Worm (Caenorhabditis elegans) whole organism, dauer: ENCODE results near the gene C28G1.10.

ENCODE experiments used
- unc-62 ChIP-seq: sonication (generic microtip); optimal IDR thresholded peaks from 2 replicates; lab custom pipeline; 2017; ENCODE audit warnings: missing biosample characterization, missing genetic modification reagents, missing genetic modification characterization

Gene C28G1.10

DNA sequence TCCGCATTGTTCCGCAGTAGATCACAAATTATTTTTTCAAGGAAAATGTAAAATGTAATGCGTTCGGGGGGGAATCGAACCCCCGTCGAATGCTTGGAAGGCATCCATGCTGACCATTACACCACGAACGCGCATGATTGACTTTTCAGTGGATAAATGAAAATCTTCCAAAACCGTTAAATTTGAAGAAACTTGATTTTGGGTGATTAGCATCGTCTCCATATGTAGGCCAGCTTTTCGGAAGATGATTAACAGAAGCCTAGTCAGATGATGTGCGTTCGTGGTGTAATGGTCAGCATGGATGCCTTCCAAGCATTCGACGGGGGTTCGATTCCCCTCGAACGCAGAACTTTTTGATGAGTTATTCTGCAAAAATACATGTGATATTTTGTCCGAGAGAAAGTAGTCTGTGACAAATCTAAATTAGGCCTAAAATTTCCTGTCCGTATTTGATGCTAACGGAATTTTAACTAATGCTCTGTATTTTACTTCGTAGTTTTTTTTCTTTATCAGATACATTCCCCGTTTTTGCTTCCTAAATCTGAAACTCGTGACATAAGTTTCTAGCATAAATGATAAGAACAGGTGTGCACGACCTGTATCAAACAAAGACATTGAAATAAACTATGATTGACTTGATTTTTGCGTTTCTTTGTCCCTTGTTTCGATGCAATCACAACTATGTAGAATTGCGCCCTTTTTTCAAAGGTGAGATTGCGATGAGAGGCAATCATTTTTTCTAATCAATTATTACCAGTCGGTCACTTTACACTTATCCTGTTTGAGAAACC lies at the start of gene C28G1.10:
C28G1.10 (plus strand) TSS at position 676 of the 791 bp plus-strand sequence.
- no peak for TF ChIP-seq unc-62 (GFP tag; lab: Kevin White, UChicago)

DNA sequence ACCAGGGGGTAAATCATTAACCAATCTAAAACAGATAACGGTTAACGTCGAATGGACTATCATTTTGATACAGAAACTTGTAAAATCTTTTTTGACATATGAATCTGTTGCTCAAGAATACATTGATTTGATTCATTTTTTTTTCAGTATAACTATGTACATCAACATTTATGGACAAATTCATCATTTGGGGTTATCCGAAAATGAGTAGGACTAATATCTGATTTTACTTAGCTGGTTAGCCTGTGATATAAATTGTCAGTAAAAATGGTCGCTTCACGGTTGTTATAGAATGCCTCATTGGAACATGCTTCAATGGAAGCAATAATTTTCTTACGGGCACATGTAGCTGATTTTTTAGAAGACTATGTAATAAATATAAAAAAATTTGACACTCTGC lies 49.3 kb upstream of the C28G1.10 start:
- TF ChIP-seq unc-62 (GFP tag; lab: Kevin White, UChicago): no peak

DNA sequence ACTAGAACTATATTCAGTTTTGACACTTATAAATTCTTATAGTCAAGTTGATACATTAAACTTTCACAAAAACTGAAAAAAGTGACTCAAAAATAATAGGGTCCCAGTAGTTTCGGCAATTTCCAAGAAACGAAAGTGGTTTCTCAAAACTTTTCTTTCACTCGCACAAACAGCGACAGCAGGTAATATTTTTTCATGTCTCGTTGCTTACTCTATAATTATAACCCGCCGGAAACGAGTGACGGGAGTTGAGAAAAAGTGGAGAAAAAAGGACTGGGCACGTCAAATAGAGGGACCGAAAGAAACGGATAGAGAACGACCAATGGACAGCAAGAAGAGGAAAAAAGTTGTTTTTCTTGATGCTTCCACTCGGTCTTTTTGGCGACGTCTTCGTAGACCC lies 47.0 kb upstream of the C28G1.10 start:
- TF ChIP-seq unc-62 (GFP tag; lab: Kevin White, UChicago): no peak

DNA sequence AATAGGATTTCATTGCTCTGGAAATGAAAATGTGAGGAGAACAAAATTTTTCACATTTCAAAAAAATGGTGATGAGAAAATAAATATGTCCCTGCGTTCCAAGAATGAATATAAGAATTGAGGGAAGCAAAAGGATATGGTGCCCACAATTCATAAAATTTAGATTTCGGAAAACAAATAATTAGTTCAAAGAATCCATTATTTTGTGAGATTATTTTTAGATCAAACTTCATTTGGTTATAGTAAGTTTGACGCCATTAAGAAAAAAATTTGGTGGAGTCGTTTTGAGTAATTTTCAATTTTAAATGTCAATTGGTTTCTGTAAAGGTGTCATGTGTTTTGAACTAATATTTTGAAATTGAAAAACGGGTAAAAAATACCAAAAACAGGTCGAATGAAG lies 46.6 kb upstream of the C28G1.10 start:
- TF ChIP-seq unc-62 (GFP tag; lab: Kevin White, UChicago): no peak

DNA sequence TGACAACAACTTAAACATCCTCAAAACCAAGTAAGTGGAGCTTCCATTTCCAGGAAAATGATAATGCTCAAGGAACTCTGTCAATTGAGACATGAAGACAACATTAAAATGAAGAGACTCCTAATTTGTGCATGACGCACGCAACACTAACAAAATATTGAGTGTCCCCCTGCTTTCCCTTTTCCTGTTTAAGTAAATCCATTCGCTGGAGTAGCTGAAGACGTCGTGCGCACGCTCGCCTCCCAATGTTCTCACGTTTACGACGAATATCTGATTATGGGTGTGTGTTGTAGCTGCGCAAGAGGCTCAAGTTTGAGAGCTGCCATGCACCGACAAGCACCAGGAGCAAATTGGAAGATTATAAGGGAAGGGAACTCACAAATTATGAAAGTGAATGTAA lies 45.9 kb upstream of the C28G1.10 start:
- TF ChIP-seq unc-62 (GFP tag; lab: Kevin White, UChicago): no peak

DNA sequence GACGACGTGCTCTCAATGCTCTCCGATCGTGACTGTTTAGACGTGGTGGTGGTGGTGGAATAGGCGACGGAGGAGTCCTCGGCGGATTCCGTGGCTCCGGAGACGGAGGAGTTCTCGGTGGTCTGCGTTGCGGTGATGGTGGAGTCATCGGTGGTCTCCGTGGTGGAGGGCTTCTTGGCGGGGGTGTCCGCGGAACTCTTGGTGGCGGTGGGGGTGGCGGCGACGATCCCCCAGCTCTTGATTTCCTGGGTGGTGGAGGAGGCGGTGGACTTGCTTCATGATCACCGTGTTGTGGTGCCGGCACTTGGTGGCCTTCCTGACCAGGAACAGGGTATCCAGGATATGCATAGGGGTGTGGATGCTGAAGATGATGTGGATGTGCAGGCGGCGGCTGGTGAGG lies 41.4 kb upstream of the C28G1.10 start:
- TF ChIP-seq unc-62 (GFP tag; lab: Kevin White, UChicago): no peak

DNA sequence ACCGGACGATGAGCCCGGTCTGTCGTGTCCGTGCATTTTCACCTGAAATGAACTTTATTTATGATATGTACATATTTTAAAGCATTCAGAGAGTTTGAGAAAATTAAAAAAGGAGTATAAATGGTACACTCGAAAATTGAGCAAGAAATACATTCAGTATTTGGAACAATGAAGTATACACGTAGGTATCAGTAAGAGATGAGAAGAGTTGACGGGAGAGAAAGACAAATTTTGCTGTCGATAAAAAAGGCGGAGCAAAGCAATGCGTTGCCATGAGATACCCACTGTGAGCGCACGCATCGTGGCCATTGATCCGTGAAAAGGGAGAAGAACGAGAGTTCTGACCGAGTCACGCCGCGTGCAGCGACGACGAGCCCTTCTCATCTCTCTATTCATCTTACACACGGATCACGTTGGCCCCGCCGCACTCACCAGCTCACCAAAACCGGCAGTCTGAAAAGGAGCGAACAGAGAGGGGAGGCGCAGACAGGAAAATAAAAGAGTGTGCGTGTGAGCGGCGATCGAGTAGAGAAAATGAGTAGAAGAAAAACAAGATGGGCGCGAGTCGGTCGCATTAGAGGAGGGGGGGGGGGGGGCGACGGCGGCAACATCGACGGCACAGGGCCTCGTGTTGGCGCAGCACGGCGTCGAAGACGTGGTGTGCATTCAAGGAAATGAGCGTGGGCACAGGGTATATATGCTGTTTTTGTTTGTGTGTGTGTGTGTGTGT lies 40.7 kb upstream of the C28G1.10 start, which contains the start of gene R04E5.8:
R04E5.8 (minus strand) TSS at position 51 of the 730 bp plus-strand sequence.
- TF ChIP-seq unc-62 (GFP tag; lab: Kevin White, UChicago): no peak

DNA sequence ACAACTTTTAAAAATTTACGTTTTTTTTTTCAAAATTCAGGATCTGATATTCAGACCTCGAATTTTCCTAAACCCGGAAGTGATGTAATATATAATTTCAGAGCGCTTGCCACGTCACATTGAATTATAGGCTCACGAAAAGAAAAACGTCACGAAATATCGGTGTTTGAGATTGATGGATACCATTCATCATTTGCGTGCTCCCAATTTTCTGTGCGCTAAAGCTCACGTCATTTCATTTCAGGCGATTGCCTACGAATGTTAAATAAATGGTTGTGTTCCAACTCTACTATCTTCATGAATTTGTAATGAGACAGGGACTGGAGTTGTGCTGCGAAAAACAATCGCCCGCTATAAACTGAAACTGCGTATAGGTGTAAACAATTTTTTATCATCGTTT lies 38.2 kb upstream of the C28G1.10 start:
- no peak for TF ChIP-seq unc-62 (GFP tag; lab: Kevin White, UChicago)

DNA sequence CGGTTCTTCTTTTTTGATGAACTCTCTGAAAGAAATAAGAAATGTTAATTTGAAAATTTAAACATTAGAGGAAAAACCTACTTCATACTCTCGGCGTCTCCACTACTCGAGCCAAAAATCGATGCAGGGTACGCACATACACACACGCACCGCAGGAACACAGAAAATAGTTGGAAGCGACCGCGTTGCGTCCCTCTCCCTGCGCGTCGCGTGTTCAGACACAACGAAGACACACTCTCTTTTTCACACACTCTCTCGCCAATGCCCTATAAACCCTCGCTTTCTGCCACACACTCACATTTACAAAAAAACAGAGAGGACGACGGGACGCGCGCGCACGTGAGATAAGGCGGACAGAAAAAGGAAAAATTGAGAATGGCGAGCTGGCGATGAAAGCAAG lies 36.0 kb upstream of the C28G1.10 start, which contains the start of gene R04E5.9:
R04E5.9 (minus strand) TSS at position 235 of the 400 bp plus-strand sequence.
- TF ChIP-seq unc-62 (GFP tag; lab: Kevin White, UChicago): no peak

DNA sequence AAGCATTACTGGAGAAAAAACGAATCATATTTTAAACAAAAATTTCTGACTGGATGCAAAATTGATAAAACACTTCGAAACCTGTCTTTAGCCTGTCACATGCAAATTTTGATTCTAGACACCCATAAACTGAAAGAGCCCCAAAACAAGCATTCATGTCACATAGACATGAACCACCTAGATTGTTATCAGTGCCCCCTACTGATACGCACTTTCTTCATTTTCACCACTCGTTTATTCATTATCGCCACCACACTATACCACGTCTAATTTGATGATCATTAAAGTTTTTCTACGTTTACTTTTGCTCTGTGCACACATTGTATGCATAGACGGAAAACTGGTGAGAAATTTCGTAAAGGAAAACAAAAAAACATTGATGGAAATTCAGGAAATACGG lies 35.0 kb upstream of the C28G1.10 start, which contains the start of gene cnnm-2:
cnnm-2 (plus strand) TSS at position 190 of the 400 bp plus-strand sequence.
- no peak for TF ChIP-seq unc-62 (GFP tag; lab: Kevin White, UChicago)

DNA sequence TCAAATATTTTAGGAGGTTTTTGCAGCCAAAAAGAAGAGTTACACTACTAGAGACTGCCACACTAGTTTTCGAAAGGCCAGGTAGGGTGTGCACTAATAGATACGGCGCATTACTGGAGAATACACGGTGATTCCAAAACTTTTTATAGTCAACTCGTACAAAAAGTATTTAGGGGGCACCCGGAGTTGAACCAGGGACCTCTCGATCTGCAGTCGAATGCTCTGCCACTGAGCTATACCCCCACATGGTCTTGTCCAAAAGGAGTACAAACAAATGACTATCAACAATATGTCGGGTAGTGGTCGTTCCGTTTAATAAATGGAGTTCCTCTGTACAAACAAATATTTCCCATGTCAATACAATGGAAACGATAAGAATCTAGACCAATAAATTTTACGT lies 29.0 kb upstream of the C28G1.10 start:
- no peak for TF ChIP-seq unc-62 (GFP tag; lab: Kevin White, UChicago)

DNA sequence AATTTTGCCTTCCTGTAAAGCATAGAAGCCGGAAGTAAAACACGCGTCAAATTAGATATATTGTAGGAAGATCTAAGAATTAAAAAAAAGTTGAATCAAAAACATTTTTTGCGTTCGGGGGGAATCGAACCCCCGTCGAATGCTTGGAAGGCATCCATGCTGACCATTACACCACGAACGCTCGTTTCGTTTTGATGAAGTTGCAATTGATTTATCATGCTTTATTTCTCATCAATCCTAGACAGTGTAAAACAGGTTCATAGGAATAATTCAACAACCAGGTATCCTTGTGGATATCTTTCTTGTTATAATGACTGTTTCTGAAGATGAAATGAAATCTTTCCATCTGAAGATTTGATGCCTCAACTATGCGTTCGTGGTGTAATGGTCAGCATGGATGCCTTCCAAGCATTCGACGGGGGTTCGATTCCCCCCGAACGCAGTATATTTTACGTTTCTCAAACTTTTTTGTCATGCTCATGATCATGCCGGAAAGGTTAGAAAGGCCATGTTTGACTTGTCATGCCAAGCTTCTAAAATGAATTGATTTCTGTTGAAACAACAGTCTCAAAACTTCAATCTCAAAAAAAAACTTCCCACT lies 27.0 kb upstream of the C28G1.10 start:
- TF ChIP-seq unc-62 (GFP tag; lab: Kevin White, UChicago): no peak

DNA sequence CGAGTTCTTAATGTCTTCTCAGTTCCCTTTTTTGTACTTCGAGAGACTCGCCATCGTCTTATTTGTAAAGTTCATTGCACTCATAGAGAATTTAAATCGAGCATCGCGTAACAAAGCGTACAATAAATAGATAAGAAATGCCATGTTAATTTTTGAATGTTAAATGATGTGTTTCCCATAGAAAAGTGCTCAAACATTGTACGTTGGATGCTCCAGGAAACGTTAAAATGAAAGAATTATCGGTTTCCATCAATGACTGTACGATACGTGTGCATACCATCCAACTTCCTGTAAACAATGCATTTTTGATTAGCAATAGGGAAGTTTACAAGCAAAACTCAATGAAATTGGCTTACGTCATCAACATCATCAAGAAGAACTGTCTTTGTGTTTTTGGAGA lies 26.3 kb upstream of the C28G1.10 start:
- TF ChIP-seq unc-62 (GFP tag; lab: Kevin White, UChicago): no peak

DNA sequence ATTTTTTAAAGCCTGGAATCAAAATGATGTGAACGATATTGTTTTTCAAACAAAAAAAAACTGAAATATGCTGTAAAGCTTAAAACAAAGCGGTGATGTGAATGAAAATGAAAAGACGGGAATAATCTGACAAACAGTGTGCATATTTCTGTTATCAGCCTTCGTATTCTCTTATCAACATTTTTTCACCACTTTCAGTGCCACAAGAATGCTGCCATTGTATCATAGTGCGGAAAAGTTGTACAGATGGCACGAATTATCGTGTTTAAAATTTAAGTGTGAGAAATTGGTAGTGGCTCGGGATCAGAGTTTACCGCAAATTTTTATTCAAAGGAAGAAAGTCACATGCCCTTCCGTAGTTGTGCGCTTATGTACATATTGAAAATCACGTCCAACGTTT lies 22.5 kb upstream of the C28G1.10 start, which contains the start of gene ifd-1:
ifd-1 (minus strand) TSS at position 12 of the 400 bp plus-strand sequence.
- no peak for TF ChIP-seq unc-62 (GFP tag; lab: Kevin White, UChicago)

DNA sequence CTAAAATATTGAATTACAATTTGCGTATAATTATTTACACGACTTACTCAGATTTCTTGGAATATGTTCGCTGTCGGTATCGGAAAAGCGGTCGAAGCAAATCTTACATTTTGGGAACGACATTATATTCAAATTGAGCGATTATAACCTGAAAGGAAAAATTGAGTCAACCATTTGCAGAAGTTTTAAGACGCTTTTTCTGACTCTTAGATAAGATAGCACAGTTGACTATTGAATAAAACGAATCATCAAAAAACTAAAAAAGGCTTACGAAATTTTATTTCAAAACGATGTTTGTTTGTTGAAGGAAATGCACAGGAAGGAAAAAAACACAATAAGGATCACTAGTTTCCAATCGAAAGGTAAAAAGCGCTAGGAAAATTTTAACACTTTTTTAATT lies 18.6 kb upstream of the C28G1.10 start, which contains the start of gene rcs-1:
rcs-1 (minus strand) TSS at position 176 of the 400 bp plus-strand sequence.
- no peak for TF ChIP-seq unc-62 (GFP tag; lab: Kevin White, UChicago)

DNA sequence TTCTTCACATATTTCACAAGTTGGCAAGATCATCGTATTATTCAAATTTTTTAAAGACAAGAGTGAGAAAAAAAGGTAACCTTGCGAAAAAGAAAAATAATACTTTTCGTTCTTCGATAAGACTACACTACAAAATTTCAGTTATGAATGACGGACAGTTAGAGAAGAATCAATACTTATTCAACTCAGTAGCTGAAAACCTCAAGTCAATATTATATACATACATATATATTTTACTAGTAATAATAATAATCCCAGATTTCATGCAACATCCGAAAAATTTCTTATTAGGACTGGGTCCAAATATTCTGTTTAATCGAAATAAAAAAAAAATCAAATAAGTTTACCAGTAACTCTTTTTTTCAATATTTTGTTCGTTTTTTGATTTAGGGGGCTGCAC lies 15.8 kb upstream of the C28G1.10 start, which contains the start of gene C28G1.6:
C28G1.6 (minus strand) TSS at position 101 of the 400 bp plus-strand sequence.
- no peak for TF ChIP-seq unc-62 (GFP tag; lab: Kevin White, UChicago)
